Worm (Caenorhabditis elegans): ENCODE results near the gene svop-1.

DNA sequence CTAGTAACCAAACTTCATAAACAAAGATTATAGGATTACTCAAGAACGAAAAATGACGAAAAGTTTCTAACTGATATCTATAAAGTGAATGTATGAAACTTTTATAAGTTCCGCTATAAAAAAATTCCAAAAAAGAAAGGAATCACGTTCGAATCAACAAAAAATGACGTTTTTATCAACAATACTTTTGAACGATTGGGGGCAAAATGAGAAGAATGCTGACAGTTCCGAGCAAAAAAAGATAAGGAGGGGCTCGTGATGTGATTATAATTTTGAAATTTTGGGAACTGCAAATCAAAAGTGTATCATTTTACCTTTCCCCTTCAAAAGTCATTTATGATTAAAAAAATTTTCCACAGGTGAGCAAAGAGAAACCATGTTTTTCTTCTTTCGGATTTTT is 6.3 kb downstream of the svop-1 start:
- TF ChIP-seq him-1 (tag; optimal IDR thresholded peaks at IDR 0.05) (no peak), dao-5 (tag; optimal IDR thresholded peaks at IDR 0.05) (no peak)

All from whole organism, L4/young adult.